Fruit fly (Drosophila melanogaster): Measurements from ENCODE around the gene IntS11.

dm6 chr3R:29770930-29771329 is 25.8 kb downstream of the IntS11 start:
- no peak for TF ChIP-seq Dfd (GFP tag; optimal IDR thresholded peaks at IDR 0.05)
- no peak for TF ChIP-seq crp (GFP tag; optimal IDR thresholded peaks at IDR 0.05)
- no peak for TF ChIP-seq Poxn (GFP tag; IDR thresholded peaks at IDR 0.05)
- TF ChIP-seq h (optimal IDR thresholded peaks at IDR 0.05) = no peak
- TF ChIP-seq Oli (tag; optimal IDR thresholded peaks at IDR 0.05) = no peak
- peak; percentile 66 for TF ChIP-seq Ets65A (GFP tag)
- TF ChIP-seq CG30403 (GFP tag; optimal IDR thresholded peaks at IDR 0.05) = no peak
- no peak for TF ChIP-seq chm (GFP tag; IDR thresholded peaks at IDR 0.05)
- TF ChIP-seq Hr39 (optimal IDR thresholded peaks at IDR 0.05) = no peak
- TF ChIP-seq ssp (GFP tag; IDR thresholded peaks at IDR 0.05) = no peak

Data from whole organism, embryonic.